Worm (Caenorhabditis elegans): ENCODE measurements around the gene ZK418.6.

DNA sequence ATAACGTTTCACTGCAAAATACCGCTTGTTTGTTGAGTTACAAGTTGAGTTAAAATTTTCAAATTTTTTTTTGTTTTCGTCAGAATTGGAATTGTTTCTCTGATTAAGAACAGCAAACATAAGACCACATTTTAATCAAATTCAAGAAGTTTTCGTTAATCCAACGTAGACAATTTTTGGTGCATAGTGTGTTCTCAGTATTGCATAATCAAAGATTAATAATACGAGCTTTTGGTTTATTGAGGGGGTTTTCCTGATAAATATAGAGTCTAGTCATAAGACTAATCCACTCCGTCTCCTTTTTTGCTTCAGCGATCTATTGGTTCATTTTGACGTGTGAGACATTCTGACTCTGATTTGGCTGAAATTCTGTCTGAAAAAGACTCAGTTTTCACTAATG lies 16.5 kb upstream of the ZK418.6 start, which contains the start of gene nhr-9:
- TF ChIP-seq mdt-29 (GFP tag; IDR thresholded peaks at IDR 0.05) (no peak), lin-39 (tag; optimal IDR thresholded peaks at IDR 0.05) (no peak), zag-1 (tag; optimal IDR thresholded peaks at IDR 0.05) (no peak), ces-1 (GFP tag; optimal IDR thresholded peaks at IDR 0.05) (no peak), nhr-11 (tag; optimal IDR thresholded peaks at IDR 0.05) (no peak), php-3 (GFP tag; IDR thresholded peaks at IDR 0.05) (no peak), lin-15B (tag; optimal IDR thresholded peaks at IDR 0.05) (no peak), nhr-6 (tag; optimal IDR thresholded peaks at IDR 0.05) (no peak), jun-1 (tag; optimal IDR thresholded peaks at IDR 0.05) (no peak), tra-1 (GFP tag; IDR thresholded peaks at IDR 0.05) (no peak), nhr-25 (tag; optimal IDR thresholded peaks at IDR 0.05; ENCODE audit: borderline replicate concordance, insufficient read depth) (no peak), mep-1 (tag; optimal IDR thresholded peaks at IDR 0.05) (no peak), skn-1 (tag; optimal IDR thresholded peaks at IDR 0.05) (no peak)
